Worm (Caenorhabditis elegans) whole organism, L4/young adult: ENCODE data around the gene rab-1.

Experiments
- W03F9.2 ChIP-seq: fragments of 150-350 bp; optimal IDR thresholded peaks from 2 replicates; lab custom pipeline; 2014; ENCODE audit warnings: missing biosample characterization, missing genetic modification characterization
- him-1 ChIP-seq: sonication (generic microtip); optimal IDR thresholded peaks from 2 replicates; lab custom pipeline; 2016; ENCODE audit warnings: missing genotype, missing genetic modification reagents, missing genetic modification characterization, missing compliant biosample characterization

DNA sequence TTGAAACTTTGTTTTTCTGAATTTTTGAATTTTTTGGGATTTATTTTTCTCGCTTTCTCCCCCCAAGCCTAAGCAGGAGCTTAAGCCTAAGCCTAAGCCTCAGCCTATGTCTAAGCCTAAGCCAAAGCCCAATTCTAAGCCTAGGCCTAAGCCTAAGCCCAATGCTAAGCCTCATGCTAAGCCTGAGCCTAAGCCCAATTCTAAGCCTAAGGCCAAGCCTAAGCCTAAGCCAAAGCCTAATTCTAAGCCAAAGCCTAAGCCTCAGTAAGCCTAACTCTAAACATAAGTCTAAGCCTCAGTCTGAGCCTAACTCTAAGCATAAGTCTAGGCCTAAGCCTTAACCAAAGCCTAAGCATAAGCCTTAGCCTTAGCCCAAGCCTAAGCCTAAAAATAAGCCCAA is 21.4 kb downstream of the rab-1 start:
- TF ChIP-seq him-1 (tag; lab: Kevin White, UChicago) (no peak), W03F9.2 (tag; lab: Kevin White, UChicago) (no peak)
